Worm (Caenorhabditis elegans): ENCODE measurements around the gene K03H1.12.

K03H1.12 gene

DNA sequence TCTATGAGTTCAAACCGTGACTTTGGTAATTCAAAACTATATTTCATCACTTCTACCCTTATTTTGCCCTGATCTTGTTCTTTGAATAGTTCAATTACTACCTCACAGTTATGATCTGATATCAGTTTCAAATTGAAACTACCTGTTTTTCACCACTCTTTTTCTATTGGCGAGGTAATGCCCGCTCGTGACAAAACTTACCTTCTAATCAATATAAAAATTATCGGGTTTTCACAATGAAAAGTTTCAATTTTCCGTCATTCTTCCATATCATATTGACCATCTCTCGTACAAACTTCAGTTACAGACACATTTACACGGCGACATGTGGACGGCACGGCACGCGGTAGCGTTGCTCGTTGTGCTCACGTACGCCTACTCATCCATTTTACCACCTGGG, 9.3 kb upstream of the K03H1.12 start, which contains the start of gene dec-7:
dec-7 (plus strand) TSS at position 308 of the 400 bp plus-strand sequence.
- TF ChIP-seq lin-15B (tag; optimal IDR thresholded peaks at IDR 0.05) (no peak), vab-7 (GFP tag; IDR thresholded peaks at IDR 0.05) (no peak), Y75B8A.6 (GFP tag; IDR thresholded peaks at IDR 0.05) (no peak), rbr-2 (tag; optimal IDR thresholded peaks at IDR 0.05) (no peak), hmg-1.1 (GFP tag; IDR thresholded peaks at IDR 0.05) (no peak), unc-130 (GFP tag; optimal IDR thresholded peaks at IDR 0.05) (no peak), unc-62 (GFP tag; optimal IDR thresholded peaks at IDR 0.05 in 1 of 2) (peak in 1 of 2 experiments; percentile 50), unc-62 (tag; optimal IDR thresholded peaks at IDR 0.05) (no peak), dve-1 (tag; optimal IDR thresholded peaks at IDR 0.05; ENCODE audit: insufficient read depth) (peak; percentile 61), dmd-6 (GFP tag; IDR thresholded peaks at IDR 0.05) (peak; percentile 66), cey-2 (tag; optimal IDR thresholded peaks at IDR 0.05; ENCODE audit: borderline replicate concordance, insufficient read depth) (no peak), nhr-6 (tag; optimal IDR thresholded peaks at IDR 0.05) (no peak), ceh-28 (tag; optimal IDR thresholded peaks at IDR 0.05) (no peak), hlh-11 (tag; optimal IDR thresholded peaks at IDR 0.05) (peak; percentile 67), hif-1 (tag; optimal IDR thresholded peaks at IDR 0.05) (peak in 1 of 2 experiments; percentile 9), F37D6.2 (tag; optimal IDR thresholded peaks at IDR 0.05) (no peak), mdl-1 (tag; optimal IDR thresholded peaks at IDR 0.05) (no peak), daf-16 (GFP tag; optimal IDR thresholded peaks at IDR 0.05) (no peak), daf-16 (tag; optimal IDR thresholded peaks at IDR 0.05) (peak; percentile 16), nhr-48 (tag; optimal IDR thresholded peaks at IDR 0.05) (no peak), ceh-20 (GFP tag; IDR thresholded peaks at IDR 0.05) (no peak), hlh-30 (tag; optimal IDR thresholded peaks at IDR 0.05; ENCODE audit: insufficient read depth) (peak; percentile 40), set-16 (GFP tag; IDR thresholded peaks at IDR 0.05) (no peak), nhr-28 (tag; optimal IDR thresholded peaks at IDR 0.05) (peak; percentile 11), F44E2.7 (GFP tag; IDR thresholded peaks at IDR 0.05) (no peak), T20F7.1 (GFP tag; optimal IDR thresholded peaks at IDR 0.05) (no peak), nhr-237 (tag; optimal IDR thresholded peaks at IDR 0.05) (no peak)

DNA sequence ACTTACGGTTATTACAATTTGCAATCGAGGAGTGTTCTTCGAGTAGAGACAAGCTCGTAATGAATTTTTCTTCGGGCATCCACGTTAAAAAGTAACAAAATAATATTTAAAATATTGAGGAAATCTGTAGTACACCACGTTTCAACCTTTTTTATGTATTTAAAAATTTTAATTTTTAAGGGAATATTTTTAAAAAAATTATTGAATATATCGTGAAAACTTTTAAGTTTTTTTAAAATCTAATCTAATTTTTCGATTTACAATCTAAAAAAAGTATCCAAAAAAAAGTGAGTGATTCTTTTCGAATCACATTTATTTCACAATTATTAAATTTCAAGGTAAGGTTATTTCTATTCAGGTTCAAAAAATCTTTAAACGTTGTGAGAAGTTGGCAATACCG, 3.3 kb downstream of the K03H1.12 start, which contains the start of gene gln-2:
gln-2 (minus strand) TSS at position 101 of the 400 bp plus-strand sequence.
- TF ChIP-seq daf-16 (GFP tag; optimal IDR thresholded peaks at IDR 0.05) (no peak), daf-16 (tag; optimal IDR thresholded peaks at IDR 0.05) (no peak), zip-11 (GFP tag; IDR thresholded peaks at IDR 0.05) (no peak), zfp-3 (GFP tag; conservative IDR thresholded peaks at IDR 0.05) (no peak), pqm-1 (tag; optimal IDR thresholded peaks at IDR 0.05) (no peak), nhr-41 (GFP tag; IDR thresholded peaks at IDR 0.05) (no peak), daf-19 (GFP tag; conservative IDR thresholded peaks at IDR 0.05) (no peak), vab-7 (GFP tag; IDR thresholded peaks at IDR 0.05) (no peak), nhr-6 (tag; optimal IDR thresholded peaks at IDR 0.05) (no peak), ZK546.5 (tag; optimal IDR thresholded peaks at IDR 0.05) (no peak), aha-1 (tag) (no peak), mxl-3 (GFP tag; optimal IDR thresholded peaks at IDR 0.05) (no peak), R02D3.7 (tag; optimal IDR thresholded peaks at IDR 0.05) (no peak)

DNA sequence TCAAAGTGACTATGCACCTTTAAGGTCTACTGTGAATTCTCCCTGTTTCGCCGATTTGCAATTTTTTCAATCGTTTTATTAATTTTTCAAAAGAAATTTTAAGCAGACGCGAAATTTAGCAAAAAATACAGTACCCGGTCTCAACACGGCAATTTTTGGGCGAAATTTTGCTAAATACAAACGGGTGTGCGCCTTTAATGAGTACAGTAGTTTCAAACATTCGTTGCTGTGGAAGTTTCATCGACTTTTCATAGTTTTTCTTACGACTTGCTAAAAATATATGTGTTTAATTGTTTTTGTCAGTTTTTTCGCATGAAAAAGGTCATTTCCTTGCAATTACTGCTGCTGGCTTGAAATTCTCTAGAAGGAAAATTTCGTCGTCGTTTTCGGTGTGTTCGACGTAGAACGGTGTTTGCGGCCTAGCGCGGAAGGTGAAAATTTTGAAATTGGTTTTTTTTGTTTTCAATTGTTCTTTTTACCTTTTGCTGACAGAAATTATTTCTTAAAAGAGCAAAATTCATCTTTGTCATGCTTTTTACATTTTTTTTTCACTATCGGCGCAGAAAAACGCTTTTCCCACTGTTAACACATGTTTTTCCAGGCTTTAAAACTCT, 5.5 kb downstream of the K03H1.12 start, which contains the start of gene K03H1.7:
K03H1.7 (plus strand) TSS at position 600 of the 614 bp plus-strand sequence.
- no peak for TF ChIP-seq unc-130 (GFP tag; optimal IDR thresholded peaks at IDR 0.05)
- peak; percentile 59 for TF ChIP-seq dpl-1 (GFP tag; optimal IDR thresholded peaks at IDR 0.05)
- no peak for TF ChIP-seq nhr-102 (tag; optimal IDR thresholded peaks at IDR 0.05)
- TF ChIP-seq mdl-1 (tag; optimal IDR thresholded peaks at IDR 0.05): no peak
- no peak for TF ChIP-seq pqm-1 (tag; optimal IDR thresholded peaks at IDR 0.05)
- peak; percentile 23 for TF ChIP-seq mes-2 (tag; optimal IDR thresholded peaks at IDR 0.05; ENCODE audit: poor library complexity, severe bottlenecking)
- TF ChIP-seq aha-1 (tag): peak; percentile 5

Measured in whole organism, L4 larva.